7 worm cellular contexts compared by ENCODE assay signal in the genomic region with DNA sequence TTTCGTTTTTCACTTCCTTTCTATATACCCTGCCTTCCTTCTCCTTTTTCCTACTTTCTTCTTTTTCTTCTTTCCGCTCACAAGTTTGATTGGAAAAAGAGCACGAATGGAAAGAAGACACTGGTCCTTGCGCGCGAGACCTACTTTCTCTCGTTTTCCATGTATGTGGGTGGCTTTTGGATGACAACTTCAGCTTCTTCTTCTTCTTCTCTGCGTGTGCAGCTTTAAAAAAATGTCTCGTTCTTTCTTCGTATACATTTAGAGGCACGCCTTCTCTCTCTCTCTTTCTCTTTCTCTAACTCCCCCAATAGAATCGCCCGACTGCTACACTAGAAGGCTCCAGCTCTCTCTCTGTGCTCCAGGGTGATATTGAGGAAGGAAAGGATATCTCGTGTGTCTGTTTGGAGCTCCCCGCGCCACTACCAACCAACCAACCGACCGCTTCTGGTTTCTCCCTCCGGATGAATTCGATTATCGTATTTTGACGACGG.
A peak's percentile ranks its signal among the peaks of the same experiment; 100 is the strongest.
TF ChIP-seq lines count a peak whose summit lies in the region.

No protein-coding gene starts in this region.

TF ChIP-seq in whole organism, L1 larva, 84 proteins besides CTCF, POLR2A, EP300 and RAD21 (continues in another document):
- TF ChIP-seq isw-1 (GFP tag; IDR thresholded peaks at IDR 0.05; lab: Robert Waterston, UW) (0 out of 2 replicates have a peak, but pooled peaks have one; percentile 9), lin-35 (GFP tag; optimal IDR thresholded peaks at IDR 0.05; lab: Kevin White, UChicago) (peak in 1 of 2 experiments; percentile 28), swsn-7 (tag; optimal IDR thresholded peaks at IDR 0.05; lab: Kevin White, UChicago) (peak; percentile 44), elt-2 (tag; optimal IDR thresholded peaks at IDR 0.05; lab: Kevin White, UChicago) (no peak), xbp-1 (tag; optimal IDR thresholded peaks at IDR 0.05; lab: Kevin White, UChicago) (peak; percentile 13), mdl-1 (tag; optimal IDR thresholded peaks at IDR 0.05; lab: Kevin White, UChicago) (no peak), lin-15B (tag; optimal IDR thresholded peaks at IDR 0.05; lab: Kevin White, UChicago) (no peak), egl-13 (tag; optimal IDR thresholded peaks at IDR 0.05; lab: Kevin White, UChicago) (peak; percentile 12), fkh-10 (GFP tag; optimal IDR thresholded peaks at IDR 0.05; lab: Kevin White, UChicago) (peak; percentile 69), ceh-82 (tag; optimal IDR thresholded peaks at IDR 0.05; lab: Kevin White, UChicago) (peak in 2 of 3 experiments; percentile 8 to 46), ceh-63 (GFP tag; optimal IDR thresholded peaks at IDR 0.05; lab: Kevin White, UChicago) (no peak)

TF ChIP-seq in whole organism, L2 larva, 48 proteins besides CTCF, POLR2A, EP300 and RAD21 (continues in another document):
- TF ChIP-seq C34F6.9 (tag; optimal IDR thresholded peaks at IDR 0.05; lab: Kevin White, UChicago) (peak; percentile 58), peb-1 (tag; optimal IDR thresholded peaks at IDR 0.05; lab: Kevin White, UChicago) (no peak), skn-1 (tag; optimal IDR thresholded peaks at IDR 0.05; lab: Kevin White, UChicago) (no peak), ztf-1 (GFP tag; conservative IDR thresholded peaks at IDR 0.05; lab: Robert Waterston, UW) (no peak), nhr-23 (tag; optimal IDR thresholded peaks at IDR 0.05; lab: Kevin White, UChicago) (no peak), mdl-1 (tag; optimal IDR thresholded peaks at IDR 0.05; lab: Kevin White, UChicago) (peak; percentile 7 to 46), sma-9 (GFP tag; optimal IDR thresholded peaks at IDR 0.05; lab: Kevin White, UChicago) (no peak), sma-9 (tag; optimal IDR thresholded peaks at IDR 0.05; lab: Kevin White, UChicago) (no peak), alr-1 (tag; optimal IDR thresholded peaks at IDR 0.05; lab: Kevin White, UChicago) (no peak), nhr-6 (tag; optimal IDR thresholded peaks at IDR 0.05; lab: Kevin White, UChicago) (no peak), lsy-2 (tag; optimal IDR thresholded peaks at IDR 0.05; lab: Kevin White, UChicago) (peak; percentile 1 to 23), fos-1 (tag; optimal IDR thresholded peaks at IDR 0.05; lab: Kevin White, UChicago) (no peak), ama-1 (optimal IDR thresholded peaks at IDR 0.05; lab: Kevin White, UChicago) (no peak)

TF ChIP-seq in whole organism, L3 larva, 47 proteins besides CTCF, POLR2A, EP300 and RAD21:
- TF ChIP-seq ceh-9 (tag; optimal IDR thresholded peaks at IDR 0.05; lab: Kevin White, UChicago) (peak; percentile 32), mml-1 (tag; optimal IDR thresholded peaks at IDR 0.05; lab: Kevin White, UChicago) (no peak), nhr-28 (tag; optimal IDR thresholded peaks at IDR 0.05; lab: Kevin White, UChicago) (no peak), hmg-11 (tag; optimal IDR thresholded peaks at IDR 0.05; lab: Kevin White, UChicago) (peak; percentile 55), elt-1 (tag; optimal IDR thresholded peaks at IDR 0.05; lab: Kevin White, UChicago) (peak; percentile 1), ceh-16 (tag; optimal IDR thresholded peaks at IDR 0.05; lab: Kevin White, UChicago) (no peak), unc-39 (tag; optimal IDR thresholded peaks at IDR 0.05; lab: Kevin White, UChicago) (no peak), snpc-4 (tag; optimal IDR thresholded peaks at IDR 0.05; lab: Kevin White, UChicago) (peak; percentile 31), nfya-1 (tag; optimal IDR thresholded peaks at IDR 0.05; lab: Kevin White, UChicago; ENCODE audit: insufficient read depth) (peak; percentile 59), ceh-82 (tag; optimal IDR thresholded peaks at IDR 0.05; lab: Kevin White, UChicago) (no peak), zag-1 (tag; optimal IDR thresholded peaks at IDR 0.05; lab: Kevin White, UChicago) (no peak), skn-1 (tag; optimal IDR thresholded peaks at IDR 0.05; lab: Kevin White, UChicago) (peak; percentile 9)

TF ChIP-seq in whole organism, L4 larva, 104 proteins besides CTCF, POLR2A, EP300 and RAD21 (continues in another document):
- TF ChIP-seq rbr-2 (tag; optimal IDR thresholded peaks at IDR 0.05; lab: Kevin White, UChicago) (peak; percentile 29), lin-29 (GFP tag; IDR thresholded peaks at IDR 0.05; lab: Robert Waterston, UW) (no peak), nhr-6 (tag; optimal IDR thresholded peaks at IDR 0.05; lab: Kevin White, UChicago) (no peak), hmg-1.1 (GFP tag; IDR thresholded peaks at IDR 0.05; lab: Robert Waterston, UW) (peak; percentile 46; the same call in 1 of the 2 replicates), dmd-9 (GFP tag; IDR thresholded peaks at IDR 0.05; lab: Robert Waterston, UW) (no peak), egl-27 (tag; optimal IDR thresholded peaks at IDR 0.05; lab: Kevin White, UChicago) (no peak), F10B5.3 (tag; optimal IDR thresholded peaks at IDR 0.05; lab: Kevin White, UChicago) (no peak), aha-1 (tag; lab: Kevin White, UChicago) (peak; percentile 90), aly-2 (tag; optimal IDR thresholded peaks at IDR 0.05; lab: Kevin White, UChicago) (no peak), mdl-1 (tag; optimal IDR thresholded peaks at IDR 0.05; lab: Kevin White, UChicago) (peak in 1 of 2 experiments; percentile 62), hlh-30 (tag; optimal IDR thresholded peaks at IDR 0.05; lab: Kevin White, UChicago; ENCODE audit: insufficient read depth) (peak; percentile 17), zip-2 (tag; optimal IDR thresholded peaks at IDR 0.05; lab: Kevin White, UChicago) (no peak), ceh-28 (tag; optimal IDR thresholded peaks at IDR 0.05; lab: Kevin White, UChicago) (no peak)

TF ChIP-seq in whole organism, late embryonic, 69 proteins besides CTCF, POLR2A, EP300 and RAD21 (continues in another document):
- TF ChIP-seq dve-1 (tag; optimal IDR thresholded peaks at IDR 0.05; lab: Kevin White, UChicago) (no peak), fkh-6 (tag; optimal IDR thresholded peaks at IDR 0.05; lab: Kevin White, UChicago) (peak; percentile 1), ceh-24 (tag; optimal IDR thresholded peaks at IDR 0.05; lab: Kevin White, UChicago) (no peak), ceh-19 (GFP tag; optimal IDR thresholded peaks at IDR 0.05; lab: Kevin White, UChicago) (peak; percentile 33), pax-1 (tag; optimal IDR thresholded peaks at IDR 0.05; lab: Kevin White, UChicago) (no peak), ceh-34 (tag; optimal IDR thresholded peaks at IDR 0.05; lab: Kevin White, UChicago) (no peak), unc-42 (tag; optimal IDR thresholded peaks at IDR 0.05; lab: Kevin White, UChicago) (peak; percentile 93), ceh-31 (tag; optimal IDR thresholded peaks at IDR 0.05; lab: Kevin White, UChicago) (peak; percentile 36), fax-1 (tag; optimal IDR thresholded peaks at IDR 0.05; lab: Kevin White, UChicago) (peak; percentile 2), tbx-7 (tag; optimal IDR thresholded peaks at IDR 0.05; lab: Kevin White, UChicago) (no peak), npax-4 (tag; optimal IDR thresholded peaks at IDR 0.05; lab: Kevin White, UChicago) (no peak), pros-1 (tag; optimal IDR thresholded peaks at IDR 0.05; lab: Kevin White, UChicago) (no peak), elt-4 (tag; optimal IDR thresholded peaks at IDR 0.05; lab: Kevin White, UChicago) (no peak), ceh-30 (tag; optimal IDR thresholded peaks at IDR 0.05; lab: Kevin White, UChicago) (no peak)

TF ChIP-seq in whole organism, mixed stage, embryonic, 35 proteins besides CTCF, POLR2A, EP300 and RAD21:
- TF ChIP-seq sptf-1 (tag; optimal IDR thresholded peaks at IDR 0.05; lab: Kevin White, UChicago) (peak; percentile 47), M03D4.4 (tag; optimal IDR thresholded peaks at IDR 0.05; lab: Kevin White, UChicago) (peak; percentile 35), elt-1 (tag; optimal IDR thresholded peaks at IDR 0.05; lab: Kevin White, UChicago; ENCODE audit: borderline replicate concordance, insufficient read depth) (no peak), ces-1 (GFP tag; optimal IDR thresholded peaks at IDR 0.05; lab: Kevin White, UChicago) (peak; percentile 89)

TF ChIP-seq in whole organism, young adult, 124 proteins besides CTCF, POLR2A, EP300 and RAD21:
- TF ChIP-seq zfh-2 (GFP tag; conservative IDR thresholded peaks at IDR 0.05; lab: Robert Waterston, UW) (peak; percentile 54; the same call in 1 of the 2 replicates), F55B11.4 (tag; optimal IDR thresholded peaks at IDR 0.05; lab: Kevin White, UChicago; ENCODE audit: borderline replicate concordance, insufficient read depth) (no peak), cebp-1 (GFP tag; IDR thresholded peaks at IDR 0.05; lab: Robert Waterston, UW) (no peak), cebp-1 (tag; optimal IDR thresholded peaks at IDR 0.05; lab: Kevin White, UChicago) (peak; percentile 5), hmg-1.2 (GFP tag; IDR thresholded peaks at IDR 0.05; lab: Robert Waterston, UW) (no peak), rcor-1 (GFP tag; IDR thresholded peaks at IDR 0.05; lab: Robert Waterston, UW) (0 out of 2 replicates have a peak, but pooled peaks have one; percentile 14), nhr-80 (tag; optimal IDR thresholded peaks at IDR 0.05; lab: Kevin White, UChicago) (no peak), ceh-27 (GFP tag; optimal IDR thresholded peaks at IDR 0.05; lab: Kevin White, UChicago) (peak; percentile 14), egl-18 (GFP tag; IDR thresholded peaks at IDR 0.05; lab: Robert Waterston, UW) (0 out of 2 replicates have a peak, but pooled peaks have one; percentile 12)
